Worm (Caenorhabditis elegans) whole organism, L4/young adult: ENCODE results near the gene srv-1.

Source experiments
- W03F9.2 ChIP-seq: fragments of 150-350 bp; optimal IDR thresholded peaks from 2 replicates; lab custom pipeline; 2014; ENCODE audit warnings: missing biosample characterization, missing genetic modification characterization
- dao-5 ChIP-seq: sonication (generic microtip); optimal IDR thresholded peaks from 2 replicates; lab custom pipeline; 2016; ENCODE audit warnings: missing genotype, missing genetic modification characterization, moderate library complexity, missing compliant biosample characterization
- him-1 ChIP-seq: sonication (generic microtip); optimal IDR thresholded peaks from 2 replicates; lab custom pipeline; 2016; ENCODE audit warnings: missing genotype, missing genetic modification reagents, missing genetic modification characterization, missing compliant biosample characterization

ce11 chrIII:6857390-6857848, 7.2 kb downstream of the srv-1 start:
- TF ChIP-seq W03F9.2 (tag; lab: Kevin White, UChicago) (no peak), him-1 (tag; lab: Kevin White, UChicago) (no peak), dao-5 (tag; lab: Kevin White, UChicago) (no peak)
